Worm (Caenorhabditis elegans) whole organism, L4/young adult: ENCODE measurements around the gene adbp-1.
"Not testable (repeated sequence)": the region's sequence is repeated elsewhere in the genome, so short reads cannot be mapped to it uniquely, and the experiment has no call there.

Experiments
- W03F9.2 ChIP-seq: fragments of 150-350 bp; optimal IDR thresholded peaks from 2 replicates; lab custom pipeline; 2014; ENCODE audit warnings: missing biosample characterization, missing genetic modification characterization
- dao-5 ChIP-seq: sonication (generic microtip); optimal IDR thresholded peaks from 2 replicates; lab custom pipeline; 2016; ENCODE audit warnings: missing genotype, missing genetic modification characterization, moderate library complexity, missing compliant biosample characterization
- him-1 ChIP-seq: sonication (generic microtip); optimal IDR thresholded peaks from 2 replicates; lab custom pipeline; 2016; ENCODE audit warnings: missing genotype, missing genetic modification reagents, missing genetic modification characterization, missing compliant biosample characterization

adbp-1 gene

DNA sequence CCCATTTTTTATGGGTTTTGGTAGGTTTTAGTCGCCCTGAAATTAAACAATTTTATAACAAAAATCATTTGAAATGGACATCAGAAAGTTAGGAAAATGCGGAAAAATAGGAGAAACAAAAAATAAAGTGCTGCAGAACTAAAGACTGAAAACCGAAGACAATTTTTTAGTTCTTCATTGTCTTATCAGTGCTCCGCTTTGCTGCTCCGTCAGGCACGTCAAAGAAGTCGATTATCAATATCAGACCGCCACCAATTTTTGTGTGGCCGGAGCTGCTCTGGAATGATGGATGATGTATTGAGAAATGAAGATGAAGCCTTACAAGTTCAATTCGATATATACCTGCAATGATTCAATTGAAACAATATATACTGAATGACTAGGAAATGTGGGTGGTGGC lies 5.5 kb upstream of the adbp-1 start, which contains the start of gene vha-6:
TSS of gene vha-6 (minus strand) at position 36 of the 400 bp plus-strand sequence.
- no peak for TF ChIP-seq W03F9.2 (tag; lab: Kevin White, UChicago)
- no peak for TF ChIP-seq him-1 (tag; lab: Kevin White, UChicago)
- TF ChIP-seq dao-5: no peak

DNA sequence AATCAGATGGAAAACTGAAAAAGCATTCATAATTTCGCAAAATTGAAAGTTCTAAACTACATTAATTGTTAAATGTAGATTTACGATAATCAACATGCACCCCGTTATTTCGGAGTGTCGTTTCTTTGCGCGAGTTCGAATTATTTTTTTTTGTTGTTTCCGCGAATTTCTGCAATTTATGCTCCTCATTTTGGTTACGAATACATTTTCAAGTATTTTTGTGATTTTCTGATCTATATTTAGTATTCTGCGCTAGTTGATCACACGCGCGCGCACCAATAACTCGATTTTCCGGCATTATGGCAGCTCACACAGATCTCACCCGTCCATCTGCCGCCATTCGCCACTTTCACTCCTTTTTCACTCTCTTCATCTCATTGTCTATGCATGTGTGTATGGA lies 3.7 kb upstream of the adbp-1 start, which contains the start of gene VW02B12L.2:
TSS of gene VW02B12L.2 (minus strand) at position 65 of the 400 bp plus-strand sequence.
- TF ChIP-seq him-1 (tag; lab: Kevin White, UChicago): no peak
- TF ChIP-seq W03F9.2 (tag; lab: Kevin White, UChicago): no peak
- no peak for TF ChIP-seq dao-5

DNA sequence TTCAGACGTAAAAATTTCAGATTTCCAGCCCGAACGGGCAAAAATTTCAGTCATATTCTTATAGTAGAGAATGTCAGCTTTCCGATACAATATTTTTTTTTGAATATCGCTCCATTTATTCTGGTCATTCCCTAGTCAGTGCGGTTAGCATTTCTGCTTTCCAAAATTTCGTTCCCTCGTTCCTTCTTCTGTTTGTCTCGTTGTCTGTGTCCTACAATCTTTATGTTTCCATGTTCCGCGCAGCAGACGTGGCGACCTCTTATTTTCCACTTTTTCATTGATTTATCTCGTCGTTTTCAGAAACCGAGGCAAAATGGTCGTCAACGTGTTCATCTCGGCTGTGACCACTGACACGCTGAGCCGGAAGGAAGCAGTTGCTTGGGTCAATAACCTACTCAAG lies 1.5 kb upstream of the adbp-1 start, which contains the start of gene ebp-2:
TSS of gene ebp-2 (plus strand) at position 301 of the 400 bp plus-strand sequence.
- not testable (repeated sequence) for TF ChIP-seq dao-5; him-1 (tag; lab: Kevin White, UChicago); W03F9.2 (tag; lab: Kevin White, UChicago)

DNA sequence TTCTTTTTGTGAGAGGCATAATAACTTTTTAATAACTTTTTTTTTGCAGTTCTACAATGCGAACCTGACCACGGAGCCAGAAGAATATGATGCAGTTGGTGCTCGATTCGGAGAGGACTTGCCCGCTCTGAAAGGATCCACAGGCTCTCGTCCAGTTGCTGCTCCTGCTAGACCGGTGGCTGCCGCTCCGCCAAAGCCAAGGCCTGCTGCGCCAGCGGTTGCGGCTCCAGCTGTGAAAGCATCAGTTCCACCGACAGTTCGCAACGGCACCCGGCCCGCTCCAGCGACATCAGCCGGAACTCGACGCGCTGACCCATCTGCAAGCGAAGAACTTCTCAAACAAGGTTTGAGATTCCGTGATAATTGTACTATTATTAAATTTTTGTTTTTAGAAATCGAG lies 834 bp upstream of the adbp-1 start:
- TF ChIP-seq W03F9.2 (tag; lab: Kevin White, UChicago) (no peak), dao-5 (no peak), him-1 (tag; lab: Kevin White, UChicago) (no peak)

DNA sequence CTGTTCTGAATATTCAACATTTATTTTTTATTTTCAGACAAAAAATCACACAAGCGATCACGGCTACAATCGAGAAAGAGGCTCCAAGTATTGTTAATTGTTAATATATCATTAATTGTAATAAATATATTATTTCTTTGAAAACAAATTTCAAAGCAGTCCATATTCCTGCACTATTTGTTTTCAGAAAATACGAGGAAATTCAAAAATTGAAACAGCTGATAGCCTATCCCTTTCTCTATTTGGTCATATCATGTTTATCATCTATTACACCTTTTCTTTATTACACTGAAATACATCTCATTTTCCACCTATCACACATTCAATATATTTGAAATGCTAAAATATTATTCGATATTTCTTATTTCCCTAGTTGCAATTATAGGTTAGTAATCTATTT lies 1.0 kb downstream of the adbp-1 start, which contains the start of gene W02B12.13:
TSS of gene W02B12.13 (plus strand) at position 301 of the 400 bp plus-strand sequence.
- TF ChIP-seq dao-5 (no peak), W03F9.2 (tag; lab: Kevin White, UChicago) (no peak), him-1 (tag; lab: Kevin White, UChicago) (no peak)

DNA sequence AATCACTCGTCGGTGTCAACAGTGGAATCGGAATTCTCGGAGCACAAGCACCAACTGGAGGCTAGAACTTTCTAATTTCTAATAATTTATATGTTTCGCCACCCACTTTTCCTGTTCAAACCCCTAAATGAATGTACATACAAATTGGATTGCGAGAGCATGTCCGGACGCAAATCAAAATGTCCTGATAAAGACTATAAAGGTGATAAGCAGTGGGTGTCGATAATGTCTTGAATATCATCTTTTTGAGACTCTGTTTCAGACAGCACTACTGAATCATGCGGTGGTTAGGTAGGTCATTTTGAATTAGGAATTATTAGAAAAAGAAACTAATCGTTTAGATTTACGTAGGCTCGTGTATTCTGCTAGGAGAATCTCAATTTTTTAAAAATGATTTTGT lies 4.8 kb downstream of the adbp-1 start, which contains the start of gene W02B12.1:
TSS of gene W02B12.1 (plus strand) at position 269 of the 400 bp plus-strand sequence.
- no peak for TF ChIP-seq W03F9.2 (tag; lab: Kevin White, UChicago)
- TF ChIP-seq him-1 (tag; lab: Kevin White, UChicago): no peak
- TF ChIP-seq dao-5: no peak

DNA sequence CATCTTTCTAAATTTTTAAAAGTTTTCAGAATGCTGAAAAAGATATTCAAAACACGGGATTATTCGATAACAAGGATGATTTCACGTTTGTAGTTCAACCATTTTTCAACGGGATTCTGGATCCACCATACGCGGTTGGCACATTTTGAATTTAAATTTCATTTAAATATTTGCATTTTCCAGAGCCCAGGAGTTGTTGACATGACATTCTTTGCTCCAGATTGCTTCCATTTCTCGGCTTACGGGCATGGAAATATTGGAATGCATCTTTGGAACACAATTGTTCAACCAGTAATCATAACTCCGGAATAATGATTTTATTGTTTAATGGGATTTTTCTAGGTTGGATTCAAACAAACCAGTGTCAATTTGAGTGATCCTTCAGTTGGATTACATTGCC lies 6.9 kb downstream of the adbp-1 start:
- no peak for TF ChIP-seq him-1 (tag; lab: Kevin White, UChicago)
- TF ChIP-seq dao-5: no peak
- no peak for TF ChIP-seq W03F9.2 (tag; lab: Kevin White, UChicago)

DNA sequence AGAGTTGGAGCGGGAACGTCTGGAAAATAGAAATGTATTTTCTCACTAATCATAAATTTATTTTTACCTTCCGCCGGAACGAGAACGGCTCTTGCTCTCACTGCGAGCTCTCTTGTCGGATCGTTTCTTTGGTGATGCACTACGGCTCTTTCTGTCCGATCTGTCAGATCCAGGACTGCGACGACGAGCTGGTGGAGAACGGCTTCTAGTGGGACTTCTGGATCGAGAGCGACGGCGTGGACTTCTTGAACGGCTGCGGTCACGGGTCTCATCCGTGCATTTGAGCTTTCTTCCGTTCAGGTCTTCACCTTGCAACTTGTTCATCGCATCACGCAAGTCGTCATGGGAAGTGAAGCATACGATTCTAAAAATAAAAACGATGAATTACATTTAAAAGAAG lies 7.8 kb downstream of the adbp-1 start:
- TF ChIP-seq him-1 (tag; lab: Kevin White, UChicago) (no peak), W03F9.2 (tag; lab: Kevin White, UChicago) (no peak), dao-5 (no peak)

DNA sequence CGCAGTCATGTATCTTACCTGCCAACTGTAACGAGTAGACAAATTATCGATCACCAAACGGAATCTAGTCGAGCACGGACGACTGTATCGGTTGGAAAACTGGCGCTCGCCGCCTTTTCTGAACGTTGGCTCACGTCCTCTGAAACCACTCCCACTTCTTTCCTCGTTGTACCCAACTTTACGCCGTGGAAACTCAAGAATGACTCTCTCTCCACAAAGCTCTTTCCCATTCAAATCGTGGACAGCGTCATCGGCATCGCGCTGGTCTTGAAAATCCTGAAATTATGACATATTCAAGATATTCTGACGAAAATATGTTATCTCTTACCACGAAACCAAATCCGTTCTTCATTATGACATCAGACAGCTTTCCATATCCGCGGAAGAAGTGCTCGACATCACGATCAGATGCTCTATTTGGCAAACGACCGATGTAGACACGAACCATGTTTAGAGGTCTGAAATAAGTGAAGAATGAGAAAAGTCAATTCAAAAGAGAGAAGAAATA lies 8.6 kb downstream of the adbp-1 start, which contains the start of gene rsp-2:
TSS of gene rsp-2 (minus strand) at position 458 of the 508 bp plus-strand sequence.
- TF ChIP-seq dao-5 (no peak), him-1 (tag; lab: Kevin White, UChicago) (no peak), W03F9.2 (tag; lab: Kevin White, UChicago) (no peak)

DNA sequence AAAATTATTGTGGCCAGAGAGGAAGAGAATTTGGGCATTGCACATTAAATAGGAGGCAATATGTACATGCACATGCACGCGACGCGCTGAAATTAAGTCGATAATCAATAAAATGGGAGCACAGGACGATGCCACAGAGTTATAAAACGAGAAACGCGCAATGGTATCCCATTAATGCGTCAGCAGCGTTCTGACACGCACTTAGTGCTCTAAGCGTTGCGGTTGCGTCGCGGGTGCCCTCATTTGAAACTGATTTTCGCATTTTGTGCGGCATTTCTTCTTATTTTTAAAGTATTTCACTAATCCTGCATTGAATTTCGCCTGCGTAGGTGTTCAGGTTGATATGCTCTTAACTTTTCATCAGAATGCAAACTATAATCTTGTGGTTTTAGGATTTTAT lies 9.1 kb downstream of the adbp-1 start, which contains the start of gene rsp-1:
TSS of gene rsp-1 (plus strand) at position 338 of the 400 bp plus-strand sequence.
- TF ChIP-seq dao-5 (peak; percentile 39), W03F9.2 (tag; lab: Kevin White, UChicago) (peak; percentile 96), him-1 (tag; lab: Kevin White, UChicago) (peak; percentile 64)

DNA sequence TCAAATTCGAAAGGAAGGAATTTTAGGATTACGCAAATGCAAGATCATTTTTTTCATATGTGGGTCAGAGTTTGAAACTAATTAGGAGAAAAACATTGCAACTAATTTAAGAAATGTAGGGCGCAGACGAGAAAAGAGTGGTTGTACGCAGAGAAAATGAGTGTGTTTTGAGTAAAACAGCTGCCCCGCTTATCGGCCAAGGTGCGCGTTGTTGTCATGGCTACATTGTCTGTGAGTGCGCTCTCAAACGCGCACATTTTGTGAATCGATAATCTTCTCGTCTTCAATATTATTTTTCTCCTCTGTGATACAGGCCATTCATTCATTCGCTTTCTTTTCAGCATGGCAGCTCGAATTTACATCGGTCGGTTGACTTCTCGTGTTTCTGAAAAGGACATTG lies 9.7 kb downstream of the adbp-1 start:
- no peak for TF ChIP-seq W03F9.2 (tag; lab: Kevin White, UChicago)
- no peak for TF ChIP-seq dao-5
- TF ChIP-seq him-1 (tag; lab: Kevin White, UChicago): no peak

DNA sequence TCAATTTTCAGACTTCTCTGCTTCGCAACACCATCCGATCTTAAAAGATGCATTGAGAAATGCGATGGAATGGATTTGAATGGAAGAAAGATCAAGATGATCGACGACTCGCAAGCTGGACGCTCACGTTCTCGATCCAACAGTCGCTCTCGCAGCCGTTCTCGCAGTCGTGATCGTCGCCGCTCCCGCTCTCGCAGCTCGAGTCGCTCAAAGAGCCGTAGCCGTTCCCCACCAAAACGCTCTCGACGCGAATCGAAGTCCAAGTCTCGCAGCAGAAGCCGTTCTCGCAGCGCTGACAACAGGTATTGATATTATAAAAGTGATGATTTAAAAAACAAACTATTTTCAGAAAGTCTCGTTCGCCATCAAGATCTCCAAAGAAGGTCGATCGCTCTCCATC lies 11.2 kb downstream of the adbp-1 start:
- TF ChIP-seq W03F9.2 (tag; lab: Kevin White, UChicago) (no peak), dao-5 (no peak), him-1 (tag; lab: Kevin White, UChicago) (no peak)

DNA sequence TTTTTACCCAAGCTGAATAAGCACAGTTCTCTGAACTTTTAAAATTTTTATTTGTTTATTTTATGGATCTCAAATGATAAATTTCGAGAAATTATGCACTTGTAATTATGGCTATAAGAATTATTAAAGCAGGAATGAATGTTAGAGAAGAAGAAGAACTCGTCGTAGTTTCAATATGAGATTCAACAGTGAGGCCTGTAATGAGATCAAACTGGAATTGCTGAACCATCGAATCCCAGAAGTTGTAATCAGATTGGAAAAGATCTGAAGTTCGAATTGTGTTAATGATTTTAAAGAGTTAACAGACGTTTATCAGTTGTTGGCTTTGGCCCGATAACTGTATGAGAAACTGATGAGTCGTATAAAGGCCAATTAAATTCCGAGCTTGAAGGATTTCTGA lies 11.8 kb downstream of the adbp-1 start:
- TF ChIP-seq dao-5 (no peak), W03F9.2 (tag; lab: Kevin White, UChicago) (no peak)

DNA sequence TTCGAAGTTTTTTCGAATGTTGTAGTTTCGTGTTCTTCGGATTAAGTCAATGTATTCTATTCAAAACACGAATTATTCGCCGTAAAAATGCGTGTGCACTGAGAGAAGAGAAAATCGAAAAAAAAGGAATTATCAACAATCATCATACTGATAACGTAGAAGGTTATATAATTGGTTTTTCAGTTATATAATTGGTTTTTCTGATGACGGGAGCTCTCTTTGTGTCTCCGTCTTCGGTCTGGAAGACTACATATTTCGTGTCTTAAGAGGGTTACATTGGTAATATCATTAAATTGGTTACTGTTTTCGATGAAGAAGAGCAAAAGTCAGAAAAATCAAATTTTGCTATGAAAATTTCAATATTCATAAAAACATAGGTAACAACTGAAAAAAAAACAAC lies 15.9 kb downstream of the adbp-1 start:
- no peak for TF ChIP-seq W03F9.2 (tag; lab: Kevin White, UChicago)
- TF ChIP-seq dao-5: no peak
- TF ChIP-seq him-1 (tag; lab: Kevin White, UChicago): no peak

DNA sequence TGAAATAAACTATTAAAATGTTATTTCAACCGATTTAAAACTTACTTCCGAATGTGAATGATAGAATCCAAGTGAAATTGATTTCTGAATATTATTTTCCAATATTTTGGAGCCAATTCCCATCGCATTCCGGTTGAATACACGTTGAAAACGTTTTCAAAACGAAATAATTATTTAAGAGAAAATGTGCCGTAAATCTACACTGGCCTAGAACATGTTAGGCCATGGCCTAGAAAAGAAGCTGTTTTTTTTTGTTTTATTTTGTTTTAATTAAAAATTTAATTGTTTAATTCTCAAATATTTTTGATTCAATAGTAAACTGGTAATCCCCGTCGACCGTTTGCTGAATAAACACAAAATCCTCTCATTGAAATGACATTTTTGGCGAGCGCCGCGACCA lies 19.9 kb downstream of the adbp-1 start:
- TF ChIP-seq him-1 (tag; lab: Kevin White, UChicago): no peak
- TF ChIP-seq W03F9.2 (tag; lab: Kevin White, UChicago): no peak
- no peak for TF ChIP-seq dao-5
